Fruit fly (Drosophila melanogaster) ovary, adult (tissue): ENCODE results near the gene CG8460.

Experiments
- CG17801 ChIP-seq: fragments of 200-800 bp; optimal IDR thresholded peaks from 2 replicates; lab custom pipeline; 2019; ENCODE audit warnings: missing biosample characterization, mild to moderate bottlenecking, missing genetic modification characterization, moderate library complexity; ENCODE audit not compliant: partially characterized antibody

The CG8460 gene

dm6 chr2L:8217917-8218316, 20.9 kb downstream of the CG8460 start, which contains the start of gene CG8292:
Gene CG8292, minus strand, starts transcription at chr2L:8218017.
- TF ChIP-seq CG17801 (GFP tag; lab: Kevin White, UChicago), result no peak

dm6 chr2L:8220393-8220934, 23.5 kb downstream of the CG8460 start, which contains the start of gene Snx6:
Gene Snx6, minus strand, starts transcription at chr2L:8220741.
- TF ChIP-seq CG17801 (GFP tag; lab: Kevin White, UChicago), result no peak

dm6 chr2L:8229134-8229533, 32.1 kb downstream of the CG8460 start:
- TF ChIP-seq CG17801 (GFP tag; lab: Kevin White, UChicago), result no peak

dm6 chr2L:8229628-8230027, 32.6 kb downstream of the CG8460 start:
- peak; percentile 28 for TF ChIP-seq CG17801 (GFP tag; lab: Kevin White, UChicago)

- TF ChIP-seq CG17801 (GFP tag; lab: Kevin White, UChicago), result no peak
Observed at dm6 chr2L:8230255-8230654, 33.3 kb downstream of the CG8460 start.

- no peak for TF ChIP-seq CG17801 (GFP tag; lab: Kevin White, UChicago)
Observed at dm6 chr2L:8232389-8232788, 35.4 kb downstream of the CG8460 start.

- TF ChIP-seq CG17801 (GFP tag; lab: Kevin White, UChicago), result no peak
Observed at dm6 chr2L:8233571-8233970, 36.6 kb downstream of the CG8460 start.

- no peak for TF ChIP-seq CG17801 (GFP tag; lab: Kevin White, UChicago)
Observed at dm6 chr2L:8239032-8239650, 42.1 kb downstream of the CG8460 start.

- peak; percentile 66 for TF ChIP-seq CG17801 (GFP tag; lab: Kevin White, UChicago)
Observed at dm6 chr2L:8239712-8240245, 42.8 kb downstream of the CG8460 start, which contains the start of gene Pvr. Gene Pvr, minus strand, starts transcription at chr2L:8239878.

dm6 chr2L:8241700-8242099, 44.7 kb downstream of the CG8460 start, which contains the start of gene Spn28F:
Gene Spn28F, minus strand, starts transcription at chr2L:8241800.
- no peak for TF ChIP-seq CG17801 (GFP tag; lab: Kevin White, UChicago)

dm6 chr2L:8242186-8242585, 45.2 kb downstream of the CG8460 start, which contains the start of gene CG14277:
Gene CG14277, plus strand, starts transcription at chr2L:8242486.
- TF ChIP-seq CG17801 (GFP tag; lab: Kevin White, UChicago), result no peak

dm6 chr2L:8243903-8244302, 46.9 kb downstream of the CG8460 start, which contains the start of gene CG43057:
Gene CG43057, minus strand, starts transcription at chr2L:8244003.
- no peak for TF ChIP-seq CG17801 (GFP tag; lab: Kevin White, UChicago)
